Worm (Caenorhabditis elegans) whole organism, late embryonic: ENCODE data around the gene alh-3.

Experiments used
- C08G9.2 ChIP-seq: sonication (generic microtip); optimal IDR thresholded peaks from 2 replicates; lab custom pipeline; 2016; ENCODE audit warnings: mild to moderate bottlenecking, missing genetic modification characterization, moderate library complexity, missing compliant biosample characterization
- F13H6.1 ChIP-seq: sonication (generic microtip); optimal IDR thresholded peaks from 2 replicates; lab custom pipeline; 2016; ENCODE audit warnings: missing genetic modification characterization, missing compliant biosample characterization
- K09A11.1 ChIP-seq: sonication (generic microtip); optimal IDR thresholded peaks from 2 replicates; lab custom pipeline; 2017; ENCODE audit warnings: antibody characterized with exemption, mild to moderate bottlenecking, missing genetic modification characterization, missing compliant biosample characterization; ENCODE audit not compliant: insufficient read depth
- T23F11.4 ChIP-seq: fragments of 200-800 bp; sonication (Bioruptor generic); optimal IDR thresholded peaks from 2 replicates; lab custom pipeline; 2018; ENCODE audit warnings: mild to moderate bottlenecking, missing genetic modification characterization, missing compliant biosample characterization
- ama-1 ChIP-seq: fragments of 150-350 bp; optimal IDR thresholded peaks from 2 replicates; lab custom pipeline; 2014
- ceh-18 ChIP-seq: sonication (generic microtip); optimal IDR thresholded peaks from 2 replicates; lab custom pipeline; 2016; ENCODE audit warnings: missing genetic modification characterization, missing compliant biosample characterization
- ceh-22 ChIP-seq: sonication (generic microtip); optimal IDR thresholded peaks from 2 replicates; lab custom pipeline; 2017; ENCODE audit warnings: missing biosample characterization, missing genetic modification characterization
- ceh-30 ChIP-seq: fragments of 150-350 bp; optimal IDR thresholded peaks from 2 replicates; lab custom pipeline; 2014; ENCODE audit warnings: missing biosample characterization, missing genetic modification characterization
- ceh-34 ChIP-seq: sonication (generic microtip); optimal IDR thresholded peaks from 2 replicates; lab custom pipeline; 2016; ENCODE audit warnings: mild to moderate bottlenecking, missing genetic modification characterization, missing compliant biosample characterization
- ceh-48 ChIP-seq: sonication (generic microtip); optimal IDR thresholded peaks from 2 replicates; lab custom pipeline; 2016; ENCODE audit warnings: missing genetic modification characterization, inconsistent platforms, missing compliant biosample characterization
- dmd-4 ChIP-seq: sonication (generic microtip); optimal IDR thresholded peaks from 2 replicates; lab custom pipeline; 2016; ENCODE audit warnings: borderline replicate concordance, missing genetic modification characterization, missing compliant biosample characterization
- elt-2 ChIP-seq: sonication (generic microtip); optimal IDR thresholded peaks from 2 replicates; lab custom pipeline; 2016; ENCODE audit warnings: missing genetic modification reagents, missing genetic modification characterization, missing compliant biosample characterization
- elt-4 ChIP-seq: sonication (generic microtip); optimal IDR thresholded peaks from 2 replicates; lab custom pipeline; 2016; ENCODE audit warnings: missing genetic modification characterization, missing compliant biosample characterization
- ets-4 ChIP-seq: sonication (generic microtip); optimal IDR thresholded peaks from 2 replicates; lab custom pipeline; 2016; ENCODE audit warnings: missing genetic modification characterization, missing compliant biosample characterization
- fax-1 ChIP-seq: sonication (generic microtip); optimal IDR thresholded peaks from 2 replicates; lab custom pipeline; 2016; ENCODE audit warnings: missing genotype, missing genetic modification characterization, missing compliant biosample characterization
- fkh-10 ChIP-seq: fragments of 150-350 bp; optimal IDR thresholded peaks from 2 replicates; lab custom pipeline; 2014; ENCODE audit warnings: missing biosample characterization, missing genetic modification reagents, missing genetic modification characterization
- fkh-6 ChIP-seq: sonication (generic microtip); optimal IDR thresholded peaks from 2 replicates; lab custom pipeline; 2016; ENCODE audit warnings: missing genetic modification characterization, missing compliant biosample characterization
- gmeb-2 ChIP-seq: sonication (generic microtip); optimal IDR thresholded peaks from 2 replicates; lab custom pipeline; 2016; ENCODE audit warnings: missing genetic modification characterization, inconsistent platforms, missing compliant biosample characterization
- hlh-6 ChIP-seq: sonication (generic microtip); optimal IDR thresholded peaks from 2 replicates; lab custom pipeline; 2016; ENCODE audit warnings: missing genotype, missing genetic modification characterization, missing compliant biosample characterization
- hlh-8 ChIP-seq: sonication (generic microtip); optimal IDR thresholded peaks from 2 replicates; lab custom pipeline; 2016; ENCODE audit warnings: missing genotype, missing genetic modification characterization, missing compliant biosample characterization
- lim-6 ChIP-seq: sonication (generic microtip); optimal IDR thresholded peaks from 2 replicates; lab custom pipeline; 2016; ENCODE audit warnings: missing genetic modification characterization, missing compliant biosample characterization
- lin-11 ChIP-seq: fragments of 200-800 bp; sonication (Bioruptor generic); optimal IDR thresholded peaks from 2 replicates; lab custom pipeline; 2018; ENCODE audit warnings: mild to moderate bottlenecking, missing genetic modification characterization, missing compliant biosample characterization
- mec-3 ChIP-seq: sonication (generic microtip); optimal IDR thresholded peaks from 2 replicates; lab custom pipeline; 2016; ENCODE audit warnings: borderline replicate concordance, missing genetic modification characterization, missing compliant biosample characterization
- nfya-1 ChIP-seq: sonication (generic microtip); optimal IDR thresholded peaks from 2 replicates; lab custom pipeline; 2017; ENCODE audit warnings: missing genetic modification characterization, mild to moderate bottlenecking, missing compliant biosample characterization, antibody characterized with exemption, moderate library complexity
- nhr-11 ChIP-seq: fragments of 150-350 bp; optimal IDR thresholded peaks from 2 replicates; lab custom pipeline; 2014; ENCODE audit warnings: missing biosample characterization, missing genetic modification characterization
- odd-2 ChIP-seq: sonication (generic microtip); optimal IDR thresholded peaks from 2 replicates; lab custom pipeline; 2017; ENCODE audit warnings: antibody characterized with exemption, mild to moderate bottlenecking, missing genetic modification characterization, missing compliant biosample characterization
- pag-3 ChIP-seq: sonication (generic microtip); optimal IDR thresholded peaks from 2 replicates; lab custom pipeline; 2016; ENCODE audit warnings: missing compliant biosample characterization, missing genetic modification characterization, borderline replicate concordance
- pax-1 ChIP-seq: fragments of 150-350 bp; optimal IDR thresholded peaks from 2 replicates; lab custom pipeline; 2014; ENCODE audit warnings: missing biosample characterization, missing genetic modification characterization
- pha-2 ChIP-seq: sonication (generic microtip); optimal IDR thresholded peaks from 2 replicates; lab custom pipeline; 2017; ENCODE audit warnings: mild to moderate bottlenecking, missing genetic modification characterization, missing compliant biosample characterization
- pqm-1 ChIP-seq: sonication (generic microtip); optimal IDR thresholded peaks from 2 replicates; lab custom pipeline; 2016; ENCODE audit warnings: missing genetic modification characterization, missing compliant biosample characterization
- rnt-1 ChIP-seq: sonication (generic microtip); optimal IDR thresholded peaks from 2 replicates; lab custom pipeline; 2016; ENCODE audit warnings: missing genetic modification characterization, missing compliant biosample characterization
- sox-4 ChIP-seq: sonication (generic microtip); optimal IDR thresholded peaks from 2 replicates; lab custom pipeline; 2017; ENCODE audit warnings: mild to moderate bottlenecking, missing genetic modification characterization, inconsistent platforms, missing compliant biosample characterization
- unc-3 ChIP-seq, 2 experiments: fragments of 200-800 bp in 1 of 2; sonication (Bioruptor generic) in 1 of 2; sonication (generic microtip) in 1 of 2; conservative IDR thresholded peaks in 1 of 2; optimal IDR thresholded peaks in 1 of 2; 2 replicates each; pipeline versions ENCODE4 v1.3.6 to Lab custom; 2016 to 2022; ENCODE audit warnings: missing compliant biosample characterization in 2 of 2, missing genetic modification characterization in 2 of 2, missing genetic modification reagents in 1 of 2
- unc-42 ChIP-seq: sonication (generic microtip); optimal IDR thresholded peaks from 2 replicates; lab custom pipeline; 2016; ENCODE audit warnings: missing genotype, missing genetic modification characterization, missing compliant biosample characterization
- unc-55 ChIP-seq: sonication (generic microtip); optimal IDR thresholded peaks from 2 replicates; lab custom pipeline; 2017; ENCODE audit warnings: missing biosample characterization, missing genetic modification reagents, missing genetic modification characterization
- unc-86 ChIP-seq: sonication (generic microtip); optimal IDR thresholded peaks from 2 replicates; lab custom pipeline; 2016; ENCODE audit warnings: missing genetic modification characterization, missing compliant biosample characterization
- zip-5 ChIP-seq: sonication (generic microtip); optimal IDR thresholded peaks from 2 replicates; lab custom pipeline; 2016; ENCODE audit warnings: missing genetic modification characterization, missing compliant biosample characterization
- ztf-16 ChIP-seq: sonication (generic microtip); optimal IDR thresholded peaks from 2 replicates; lab custom pipeline; 2017; ENCODE audit warnings: missing genetic modification characterization, missing compliant biosample characterization

alh-3 gene

DNA sequence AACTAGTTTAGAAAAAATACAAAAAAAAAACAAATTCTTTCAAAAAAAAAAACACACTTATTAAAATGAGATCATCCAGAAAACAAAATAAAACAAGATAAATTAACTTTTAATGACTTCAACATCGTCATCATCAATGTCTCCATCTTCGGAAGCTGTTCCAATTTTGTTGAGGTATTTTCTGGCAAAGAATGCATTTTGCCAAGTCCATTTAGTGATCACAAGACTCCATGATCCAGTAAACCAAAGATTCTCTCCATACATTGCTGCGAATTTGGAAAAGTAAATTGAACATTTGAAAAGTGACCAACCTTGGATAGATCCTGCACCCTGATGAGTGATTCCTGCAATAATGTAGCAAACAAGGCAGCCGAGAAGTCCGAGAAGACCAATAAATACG lies 7.7 kb downstream of the alh-3 start:
- TF ChIP-seq ceh-18 (no peak), pax-1 (no peak), gmeb-2 (tag; lab: Kevin White, UChicago) (no peak), zip-5 (tag; lab: Kevin White, UChicago) (no peak), unc-3 (GFP tag; conservative IDR thresholded peaks at IDR 0.05; lab: Robert Waterston, UW) (no peak), unc-3 (tag; optimal IDR thresholded peaks at IDR 0.05; lab: Kevin White, UChicago) (no peak), hlh-6 (tag; lab: Kevin White, UChicago) (no peak), ceh-22 (tag; lab: Kevin White, UChicago) (no peak), T23F11.4 (GFP tag; lab: Kevin White, UChicago) (no peak), rnt-1 (tag; lab: Kevin White, UChicago) (no peak), fax-1 (tag; lab: Kevin White, UChicago) (no peak), ets-4 (no peak), ztf-16 (no peak), sox-4 (tag; lab: Kevin White, UChicago) (no peak)

DNA sequence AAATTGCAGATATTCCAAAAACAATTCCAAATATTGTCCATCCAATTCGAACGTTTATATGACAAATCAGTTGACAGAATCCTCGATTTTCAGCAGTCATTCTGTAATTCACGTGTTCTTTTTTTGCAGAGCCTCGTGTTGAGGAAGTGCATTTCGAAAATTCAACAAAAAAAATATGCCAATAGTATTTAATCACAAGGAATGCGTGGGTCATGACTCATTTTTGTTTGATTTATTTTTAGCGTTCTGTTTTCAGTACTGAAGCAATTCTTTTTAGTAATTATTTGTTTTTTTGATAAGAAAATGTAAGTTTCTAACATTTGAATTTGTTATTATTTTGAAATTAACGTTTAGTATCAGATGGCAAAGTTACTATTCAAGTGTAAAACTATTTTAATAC lies 8.5 kb downstream of the alh-3 start, which contains the start of gene hrg-4:
hrg-4 (minus strand) TSS at position 101 of the 400 bp plus-strand sequence.
- TF ChIP-seq unc-86 (tag; lab: Kevin White, UChicago) = no peak
- TF ChIP-seq C08G9.2 (tag; lab: Kevin White, UChicago) = no peak
- no peak for TF ChIP-seq ceh-48 (tag; lab: Kevin White, UChicago)
- TF ChIP-seq ama-1 (lab: Kevin White, UChicago) = no peak
- TF ChIP-seq mec-3 (tag; lab: Kevin White, UChicago) = no peak
- TF ChIP-seq ceh-22 (tag; lab: Kevin White, UChicago) = no peak
- no peak for TF ChIP-seq unc-42 (tag; lab: Kevin White, UChicago)
- no peak for TF ChIP-seq unc-55 (GFP tag; lab: Kevin White, UChicago)
- TF ChIP-seq lim-6 (tag; lab: Kevin White, UChicago) = no peak
- TF ChIP-seq fkh-6 = no peak
- TF ChIP-seq ceh-30 (tag; lab: Kevin White, UChicago) = no peak
- TF ChIP-seq hlh-8 = no peak
- no peak for TF ChIP-seq ceh-18
- TF ChIP-seq fax-1 (tag; lab: Kevin White, UChicago) = no peak
- TF ChIP-seq nhr-11 = no peak
- TF ChIP-seq pqm-1 (tag; lab: Kevin White, UChicago) = no peak
- no peak for TF ChIP-seq elt-4
- no peak for TF ChIP-seq ztf-16
- no peak for TF ChIP-seq pha-2

DNA sequence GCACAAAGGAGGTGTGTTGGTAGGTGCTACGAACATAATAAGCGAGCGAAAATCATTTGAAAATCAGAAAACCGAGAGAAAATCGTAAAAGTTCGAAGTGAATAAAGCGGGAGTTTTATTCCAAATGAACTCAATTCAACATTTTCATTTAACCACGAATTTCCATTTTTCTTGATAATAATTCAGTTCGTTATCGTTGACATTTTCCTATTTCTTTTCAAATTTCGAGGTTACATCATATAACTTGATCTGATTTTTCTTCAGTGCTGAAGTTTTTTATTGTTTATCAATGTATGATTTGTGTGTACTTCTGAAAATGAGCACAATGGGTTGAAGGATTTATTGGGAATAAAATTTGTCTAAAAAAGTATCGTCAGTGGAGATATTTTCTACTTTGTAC lies 9.2 kb downstream of the alh-3 start:
- TF ChIP-seq sox-4 (tag; lab: Kevin White, UChicago) = no peak
- TF ChIP-seq ets-4 = no peak
- TF ChIP-seq dmd-4 (tag; lab: Kevin White, UChicago) = no peak
- no peak for TF ChIP-seq pag-3 (tag; lab: Kevin White, UChicago)
- no peak for TF ChIP-seq lin-11 (tag; lab: Kevin White, UChicago)
- no peak for TF ChIP-seq K09A11.1 (tag; lab: Kevin White, UChicago)
- no peak for TF ChIP-seq fkh-10 (GFP tag; lab: Kevin White, UChicago)
- TF ChIP-seq, all 69 proteins: peak for 0

ce11 chrIV:11032288-11032687 lies 9.9 kb downstream of the alh-3 start, which contains the start of gene hrg-6:
hrg-6 (plus strand) TSS chrIV:11032588.
- TF ChIP-seq pha-2 = no peak

- no peak for TF ChIP-seq zip-5 (tag; lab: Kevin White, UChicago)
- no peak for TF ChIP-seq F13H6.1 (tag; lab: Kevin White, UChicago)
- TF ChIP-seq ceh-34 (tag; lab: Kevin White, UChicago) = no peak
- peak; percentile 35 for TF ChIP-seq nfya-1 (tag; lab: Kevin White, UChicago)
- TF ChIP-seq pax-1 = peak; percentile 60
- peak; percentile 19 for TF ChIP-seq elt-2 (tag; lab: Kevin White, UChicago)
- no peak for TF ChIP-seq odd-2 (tag; lab: Kevin White, UChicago)
Measured at ce11 chrIV:11036222-11036621, 13.8 kb downstream of the alh-3 start, which contains the start of gene fkb-1. fkb-1 (plus strand) TSS chrIV:11036582.
